Fruit fly (Drosophila melanogaster): Measurements from ENCODE around the gene CG8679.

dm6 chr2L:21247967-21248366 is 29.6 kb upstream of the CG8679 start:
- TF ChIP-seq usp (GFP tag; optimal IDR thresholded peaks at IDR 0.05) (no peak), Dll (optimal IDR thresholded peaks at IDR 0.05) (no peak), EcR (GFP tag; optimal IDR thresholded peaks at IDR 0.05) (no peak), CG8478 (optimal IDR thresholded peaks at IDR 0.05) (no peak), pan (optimal IDR thresholded peaks at IDR 0.05) (no peak), psq (optimal IDR thresholded peaks at IDR 0.05) (no peak)
